Fruit fly (Drosophila melanogaster): ENCODE results near the gene CG32176.

CG32176 gene

dm6 chr3L:17433555-17433954 is at the start of gene CG32176, which contains the start of gene Coq4:
TSS of gene CG32176 (plus strand) at chr3L:17433868.
TSS of gene Coq4 (minus strand) at chr3L:17433621.
- peak; percentile 99 for TF ChIP-seq CG31627 (GFP tag; optimal IDR thresholded peaks at IDR 0.05)
- TF ChIP-seq CG11762 (GFP tag; optimal IDR thresholded peaks at IDR 0.05; ENCODE audit: insufficient read depth): peak; percentile 97
- peak; percentile 99 for TF ChIP-seq OdsH (GFP tag; optimal IDR thresholded peaks at IDR 0.05)
- TF ChIP-seq CG6808 (GFP tag; optimal IDR thresholded peaks at IDR 0.05): peak; percentile 86
- peak; percentile 96 for TF ChIP-seq achi (GFP tag; optimal IDR thresholded peaks at IDR 0.05)
- TF ChIP-seq Sox14 (GFP tag; optimal IDR thresholded peaks at IDR 0.05): peak; percentile 98
- TF ChIP-seq vri (GFP tag; optimal IDR thresholded peaks at IDR 0.05): peak; percentile 94
- peak; percentile 99 for TF ChIP-seq Eip78C (GFP tag)
- TF ChIP-seq CG9139 (GFP tag; optimal IDR thresholded peaks at IDR 0.05): peak; percentile 82
- TF ChIP-seq CG6854 (GFP tag; optimal IDR thresholded peaks at IDR 0.05): peak; percentile 85
- peak; percentile 93 to 95 for TF ChIP-seq salr (GFP tag; optimal IDR thresholded peaks at IDR 0.05)
- peak; percentile 77 to 89 for TF ChIP-seq ss (GFP tag; optimal IDR thresholded peaks at IDR 0.05)
- TF ChIP-seq CG10631 (GFP tag; optimal IDR thresholded peaks at IDR 0.05): peak; percentile 98
- peak; percentile 95 for TF ChIP-seq CG8319 (GFP tag; optimal IDR thresholded peaks at IDR 0.05)
- TF ChIP-seq Sox15 (GFP tag; optimal IDR thresholded peaks at IDR 0.05): peak; percentile 97
- peak; percentile 98 for TF ChIP-seq net (GFP tag; optimal IDR thresholded peaks at IDR 0.05)
- peak; percentile 97 for TF ChIP-seq CG32006 (GFP tag; optimal IDR thresholded peaks at IDR 0.05)
- peak; percentile 93 for TF ChIP-seq CG8119 (GFP tag; IDR thresholded peaks at IDR 0.05)
- peak; percentile 83 for TF ChIP-seq CG16779 (tag; optimal IDR thresholded peaks at IDR 0.05)
- peak; percentile 96 for TF ChIP-seq Gug (GFP tag; IDR thresholded peaks at IDR 0.05)
- peak; percentile 96 for TF ChIP-seq CG34406 (GFP tag; optimal IDR thresholded peaks at IDR 0.05)
- TF ChIP-seq acj6 (GFP tag; optimal IDR thresholded peaks at IDR 0.05): peak; percentile 98
- peak; percentile 78 for TF ChIP-seq Blimp-1 (GFP tag; optimal IDR thresholded peaks at IDR 0.05)
- TF ChIP-seq CG6792 (GFP tag; optimal IDR thresholded peaks at IDR 0.05): peak; percentile 97
- peak; percentile 98 for TF ChIP-seq CG3919 (GFP tag; optimal IDR thresholded peaks at IDR 0.05)
- TF ChIP-seq CG10669 (GFP tag; optimal IDR thresholded peaks at IDR 0.05): peak; percentile 94
- TF ChIP-seq CG15336 (GFP tag; IDR thresholded peaks at IDR 0.05): peak; percentile 94
- TF ChIP-seq CG3032 (tag; optimal IDR thresholded peaks at IDR 0.05): peak; percentile 96
- peak; percentile 97 for TF ChIP-seq eg (GFP tag; IDR thresholded peaks at IDR 0.05)
- peak; percentile 98 for TF ChIP-seq Smox (GFP tag; optimal IDR thresholded peaks at IDR 0.05)
- peak; percentile 95 for TF ChIP-seq Ets96B (tag; optimal IDR thresholded peaks at IDR 0.05)
- peak; percentile 97 for TF ChIP-seq Met (GFP tag; optimal IDR thresholded peaks at IDR 0.05)
- peak; percentile 94 for TF ChIP-seq CG1621 (tag; optimal IDR thresholded peaks at IDR 0.05)
- peak; percentile 98 for TF ChIP-seq Ets21C (GFP tag; optimal IDR thresholded peaks at IDR 0.05)
- peak; percentile 88 for TF ChIP-seq fd59A (GFP tag; optimal IDR thresholded peaks at IDR 0.05)
- TF ChIP-seq dsx (GFP tag; optimal IDR thresholded peaks at IDR 0.05; ENCODE audit: poor library complexity, severe bottlenecking): peak; percentile 90
- peak; percentile 93 for TF ChIP-seq Eip93F (GFP tag; optimal IDR thresholded peaks at IDR 0.05)
- TF ChIP-seq svp (GFP tag): peak; percentile 99
- peak; percentile 99 for TF ChIP-seq pdm3 (GFP tag; optimal IDR thresholded peaks at IDR 0.05)
- TF ChIP-seq CG11902 (GFP tag; optimal IDR thresholded peaks at IDR 0.05): peak; percentile 96
- peak; percentile 94 for TF ChIP-seq fd85E (GFP tag; optimal IDR thresholded peaks at IDR 0.05)
- TF ChIP-seq CG11294 (GFP tag; IDR thresholded peaks at IDR 0.05): peak; percentile 92
- TF ChIP-seq Eip75B (GFP tag; optimal IDR thresholded peaks at IDR 0.05): peak; percentile 97
- TF ChIP-seq fkh (GFP tag; optimal IDR thresholded peaks at IDR 0.05): peak; percentile 79
- TF ChIP-seq CG8632 (GFP tag; optimal IDR thresholded peaks at IDR 0.05): peak; percentile 94
- TF ChIP-seq cyc (GFP tag; optimal IDR thresholded peaks at IDR 0.05): peak; percentile 98
- TF ChIP-seq esn (GFP tag; optimal IDR thresholded peaks at IDR 0.05): peak; percentile 99
- peak; percentile 95 for TF ChIP-seq CG4318 (GFP tag; optimal IDR thresholded peaks at IDR 0.05)
- peak; percentile 86 for TF ChIP-seq spab (GFP tag; optimal IDR thresholded peaks at IDR 0.05)
- TF ChIP-seq Hr38 (GFP tag; optimal IDR thresholded peaks at IDR 0.05): peak; percentile 96
- peak; percentile 97 for TF ChIP-seq topi (GFP tag; optimal IDR thresholded peaks at IDR 0.05)
- TF ChIP-seq Hr4 (GFP tag; optimal IDR thresholded peaks at IDR 0.05): peak; percentile 99
